Worm (Caenorhabditis elegans): ENCODE results near the gene str-172.

DNA sequence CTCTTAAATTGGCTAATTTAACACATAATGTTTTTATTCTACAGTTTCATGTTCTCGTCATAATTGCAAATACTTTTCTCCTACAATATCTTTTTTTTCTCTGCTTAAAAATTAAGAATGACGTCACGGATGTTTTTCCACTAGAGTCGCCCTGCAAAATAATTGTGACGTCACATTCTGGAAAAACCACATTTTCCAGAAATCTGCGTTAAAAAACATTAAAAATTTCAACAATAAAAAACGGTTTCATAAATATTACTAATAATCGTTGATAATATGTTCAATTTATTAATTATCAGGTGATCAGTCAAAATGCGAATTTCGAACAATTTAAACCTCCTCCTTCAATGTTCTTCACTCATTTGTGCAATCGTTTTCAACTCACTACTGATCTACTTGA lies 16.5 kb upstream of the str-172 start, which contains the start of gene str-166:
- TF ChIP-seq dsc-1 (tag; optimal IDR thresholded peaks at IDR 0.05) (no peak), sox-4 (tag; optimal IDR thresholded peaks at IDR 0.05) (no peak), nhr-76 (tag; optimal IDR thresholded peaks at IDR 0.05) (no peak), ama-1 (optimal IDR thresholded peaks at IDR 0.05) (no peak), rnt-1 (tag; optimal IDR thresholded peaks at IDR 0.05) (no peak), ztf-11 (tag; optimal IDR thresholded peaks at IDR 0.05) (no peak), swsn-7 (tag; optimal IDR thresholded peaks at IDR 0.05) (no peak)

Data from whole organism, L1 larva.